Worm (Caenorhabditis elegans) whole organism, L4 larva: ENCODE measurements around the gene C08B6.6.

Source experiments
- D1046.2 ChIP-seq: fragments of 200-800 bp; sonication (Bioruptor generic); IDR thresholded peaks from 2 replicates; pipeline ENCODE4 v1.3.6; 2022; ENCODE audit warnings: missing genetic modification characterization, missing compliant biosample characterization
- T20F7.1 ChIP-seq: fragments of 200-800 bp; sonication (Bioruptor generic); optimal IDR thresholded peaks from 2 replicates; lab custom pipeline; 2018; ENCODE audit warnings: mild to moderate bottlenecking, missing genetic modification characterization, missing compliant biosample characterization
- Y48G9A.11 ChIP-seq: fragments of 200-800 bp; sonication (Bioruptor generic); IDR thresholded peaks from 2 replicates; pipeline ENCODE4 v1.3.6; 2022; ENCODE audit warnings: missing genetic modification reagents, missing genetic modification characterization, missing compliant biosample characterization
- ZK546.5 ChIP-seq, 2 experiments: sonication (generic microtip); optimal IDR thresholded peaks; 2 replicates each; lab custom pipeline; 2017; ENCODE audit warnings: missing biosample characterization in 2 of 2, missing genetic modification characterization in 2 of 2
- arid-1 ChIP-seq: fragments of 200-800 bp; sonication (Bioruptor generic); conservative IDR thresholded peaks from 2 replicates; pipeline ENCODE4 v1.3.6; 2022; ENCODE audit warnings: missing genetic modification reagents, missing genetic modification characterization, missing compliant biosample characterization
- ceh-28 ChIP-seq: fragments of 150-350 bp; optimal IDR thresholded peaks from 2 replicates; lab custom pipeline; 2014; ENCODE audit warnings: missing biosample characterization, missing genetic modification reagents, missing genetic modification characterization
- ceh-44 ChIP-seq: fragments of 200-800 bp; sonication (Bioruptor generic); IDR thresholded peaks from 2 replicates; pipeline ENCODE4 v1.3.6; 2022; ENCODE audit warnings: missing genetic modification reagents, missing genetic modification characterization, missing compliant biosample characterization
- ceh-62 ChIP-seq: sonication (generic microtip); optimal IDR thresholded peaks from 2 replicates; lab custom pipeline; 2017; ENCODE audit warnings: missing biosample characterization, missing genetic modification characterization
- daf-16 ChIP-seq, 3 experiments: sonication (generic microtip); optimal IDR thresholded peaks; 2 replicates each; lab custom pipeline; 2016 to 2017; ENCODE audit warnings: missing genetic modification characterization in 3 of 3, missing genetic modification reagents in 3 of 3, mild to moderate bottlenecking in 2 of 3, missing compliant biosample characterization in 2 of 3, missing biosample characterization in 1 of 3, moderate library complexity in 1 of 3
- daf-19 ChIP-seq: fragments of 200-800 bp; sonication (Bioruptor generic); conservative IDR thresholded peaks from 2 replicates; pipeline ENCODE4 v1.3.6; 2022; ENCODE audit warnings: missing genetic modification characterization, missing compliant biosample characterization
- daf-8 ChIP-seq: fragments of 200-800 bp; sonication (Bioruptor generic); IDR thresholded peaks from 2 replicates; pipeline ENCODE4 v1.3.6; 2022; ENCODE audit warnings: missing genetic modification characterization, missing compliant biosample characterization
- dmd-8 ChIP-seq: fragments of 200-800 bp; sonication (Bioruptor generic); IDR thresholded peaks from 2 replicates; pipeline ENCODE4 v1.3.6; 2022; ENCODE audit warnings: missing genetic modification characterization, missing compliant biosample characterization
- hif-1 ChIP-seq, 2 experiments: sonication (generic microtip); optimal IDR thresholded peaks; 2 replicates each; lab custom pipeline; 2016 to 2017; ENCODE audit warnings: missing compliant biosample characterization in 2 of 2, missing genetic modification characterization in 2 of 2, missing genetic modification reagents in 2 of 2, missing genotype in 2 of 2, mild to moderate bottlenecking in 1 of 2
- hmg-1.1 ChIP-seq: fragments of 200-800 bp; sonication (Bioruptor generic); IDR thresholded peaks from 2 replicates; pipeline ENCODE4 v1.3.6; 2022; ENCODE audit warnings: missing genetic modification reagents, missing genetic modification characterization, missing compliant biosample characterization
- jun-1 ChIP-seq: fragments of 150-350 bp; optimal IDR thresholded peaks from 2 replicates; lab custom pipeline; 2014; ENCODE audit warnings: missing biosample characterization, missing genetic modification reagents, missing genetic modification characterization
- lin-1 ChIP-seq: fragments of 200-800 bp; sonication (Bioruptor generic); IDR thresholded peaks from 2 replicates; pipeline ENCODE4 v1.3.6; 2022; ENCODE audit warnings: missing genetic modification reagents, missing genetic modification characterization, missing compliant biosample characterization
- lin-38 ChIP-seq: fragments of 200-800 bp; sonication (Bioruptor generic); IDR thresholded peaks from 2 replicates; pipeline ENCODE4 v1.3.6; 2022; ENCODE audit warnings: missing genetic modification reagents, missing genetic modification characterization, missing compliant biosample characterization
- lsy-2 ChIP-seq, 2 experiments: fragments of 150-350 bp in 1 of 2; sonication (generic microtip) in 1 of 2; optimal IDR thresholded peaks; 2 replicates each; lab custom pipeline; 2014 to 2017; ENCODE audit warnings: missing biosample characterization in 2 of 2, missing genetic modification characterization in 2 of 2
- mdt-29 ChIP-seq: fragments of 200-800 bp; sonication (Bioruptor generic); IDR thresholded peaks from 2 replicates; pipeline ENCODE4 v1.3.6; 2022; ENCODE audit warnings: missing genetic modification reagents, missing genetic modification characterization, missing compliant biosample characterization
- mes-2 ChIP-seq: sonication (generic microtip); optimal IDR thresholded peaks from 2 replicates; lab custom pipeline; 2016; ENCODE audit warnings: missing genotype, mild to moderate bottlenecking, missing genetic modification characterization, missing compliant biosample characterization; ENCODE audit not compliant: poor library complexity, severe bottlenecking
- mxl-3 ChIP-seq: fragments of 200-800 bp; sonication (Bioruptor generic); optimal IDR thresholded peaks from 2 replicates; lab custom pipeline; 2018; ENCODE audit warnings: mild to moderate bottlenecking, missing genetic modification characterization, missing compliant biosample characterization
- nhr-237 ChIP-seq: sonication (generic microtip); optimal IDR thresholded peaks from 2 replicates; lab custom pipeline; 2017; ENCODE audit warnings: missing biosample characterization, missing genetic modification characterization
- nhr-28 ChIP-seq: fragments of 150-350 bp; optimal IDR thresholded peaks from 2 replicates; lab custom pipeline; 2014; ENCODE audit warnings: missing biosample characterization, missing genetic modification characterization
- nhr-6 ChIP-seq: fragments of 150-350 bp; optimal IDR thresholded peaks from 2 replicates; lab custom pipeline; 2014; ENCODE audit warnings: missing biosample characterization, missing genetic modification characterization
- nhr-76 ChIP-seq: fragments of 150-350 bp; optimal IDR thresholded peaks from 2 replicates; lab custom pipeline; 2014; ENCODE audit warnings: missing biosample characterization, missing genetic modification characterization
- pha-4 ChIP-seq, 2 experiments: fragments of 150-350 bp in 1 of 2; fragments of 200-800 bp in 1 of 2; sonication (Bioruptor generic) in 1 of 2; IDR thresholded peaks in 1 of 2; optimal IDR thresholded peaks in 1 of 2; 2 replicates each; pipeline versions ENCODE4 v1.3.6 to Lab custom; 2014 to 2022; ENCODE audit warnings: missing genetic modification characterization in 2 of 2, missing genetic modification reagents in 2 of 2, missing biosample characterization in 1 of 2, missing compliant biosample characterization in 1 of 2
- pqm-1 ChIP-seq: sonication (generic microtip); optimal IDR thresholded peaks from 2 replicates; lab custom pipeline; 2017; ENCODE audit warnings: missing biosample characterization, missing genetic modification characterization
- saeg-2 ChIP-seq: fragments of 200-800 bp; sonication (Bioruptor generic); IDR thresholded peaks from 2 replicates; pipeline ENCODE4 v1.3.6; 2022; ENCODE audit warnings: missing genetic modification reagents, missing genetic modification characterization, missing compliant biosample characterization
- spr-1 ChIP-seq: sonication (generic microtip); optimal IDR thresholded peaks from 2 replicates; lab custom pipeline; 2016; ENCODE audit warnings: mild to moderate bottlenecking, missing genetic modification characterization, missing compliant biosample characterization
- spr-3 ChIP-seq: fragments of 200-800 bp; sonication (Bioruptor generic); optimal IDR thresholded peaks from 2 replicates; lab custom pipeline; 2018; ENCODE audit warnings: mild to moderate bottlenecking, missing genetic modification characterization, missing compliant biosample characterization
- tag-97 ChIP-seq: fragments of 200-800 bp; sonication (Bioruptor generic); IDR thresholded peaks from 2 replicates; pipeline ENCODE4 v1.3.6; 2022; ENCODE audit warnings: missing genetic modification characterization, missing compliant biosample characterization
- unc-39 ChIP-seq: sonication (generic microtip); optimal IDR thresholded peaks from 2 replicates; lab custom pipeline; 2017; ENCODE audit warnings: missing biosample characterization, missing genetic modification characterization
- unc-62 ChIP-seq, 3 experiments: fragments of 150-350 bp in 1 of 3; sonication (generic microtip); optimal IDR thresholded peaks in 2 of 3; peaks in 1 of 3; 1 replicate in 1 of 3; 2 replicates in 2 of 3; lab custom pipeline; 2014 to 2017; ENCODE audit warnings: missing biosample characterization in 3 of 3, missing genetic modification characterization in 3 of 3, missing genetic modification reagents in 3 of 3, missing genotype in 1 of 3
- zip-2 ChIP-seq: fragments of 150-350 bp; optimal IDR thresholded peaks from 2 replicates; lab custom pipeline; 2014; ENCODE audit warnings: missing biosample characterization, missing genetic modification characterization
- ztf-11 ChIP-seq: fragments of 150-350 bp; optimal IDR thresholded peaks from 2 replicates; lab custom pipeline; 2014; ENCODE audit warnings: missing biosample characterization, missing genetic modification characterization

The C08B6.6 gene

DNA sequence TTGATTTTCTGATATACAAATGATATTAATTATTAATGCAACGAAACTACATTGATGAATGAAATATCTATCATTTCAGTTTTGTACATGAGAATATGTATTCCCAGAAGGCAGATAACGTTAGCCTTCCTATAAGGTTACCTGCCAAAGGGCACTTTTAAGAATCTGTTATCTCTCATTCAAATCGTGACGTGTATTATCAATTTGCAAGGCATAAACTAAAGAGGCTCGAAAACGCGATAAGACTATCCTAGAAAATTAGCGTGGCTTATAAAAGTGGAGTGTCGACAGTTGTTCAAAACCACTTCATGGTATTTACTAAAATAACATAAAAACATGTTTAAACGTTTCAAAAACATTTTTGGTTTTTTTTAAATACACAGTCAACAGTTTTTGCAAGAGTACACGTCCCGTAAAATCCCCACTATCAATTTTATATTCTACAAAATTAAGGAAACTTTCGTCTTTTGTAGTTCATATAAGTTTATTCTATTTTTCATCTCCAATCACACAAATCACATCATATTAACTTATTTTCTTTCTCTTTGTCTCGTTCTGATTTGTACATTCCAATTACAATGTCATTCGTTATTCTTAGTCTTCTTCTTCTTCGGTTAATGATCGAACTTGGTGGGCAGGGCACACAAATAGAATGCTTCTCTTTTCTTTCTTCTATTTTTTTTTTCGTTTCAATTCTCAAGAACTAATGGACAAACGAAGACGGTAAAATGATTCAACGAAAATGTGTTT, 1.6 kb downstream of the C08B6.6 start, which contains the start of gene C08B6.10:
TSS of gene C08B6.10 (plus strand) at position 700 of the 750 bp plus-strand sequence.
- TF ChIP-seq pqm-1, result peak; percentile 19
- no peak for TF ChIP-seq nhr-6 (tag; lab: Kevin White, UChicago)
- TF ChIP-seq spr-3, result no peak
- no peak for TF ChIP-seq lin-1
- TF ChIP-seq D1046.2 (GFP tag; lab: Robert Waterston, UW), result no peak
- TF ChIP-seq ZK546.5 (tag; optimal IDR thresholded peaks at IDR 0.05; lab: Kevin White, UChicago), result no peak
- no peak for TF ChIP-seq tag-97 (GFP tag; lab: Robert Waterston, UW)
- TF ChIP-seq pha-4 (GFP tag; IDR thresholded peaks at IDR 0.05; lab: Robert Waterston, UW), result no peak
- TF ChIP-seq pha-4 (tag; optimal IDR thresholded peaks at IDR 0.05; lab: Kevin White, UChicago), result no peak
- no peak for TF ChIP-seq hif-1 (tag; optimal IDR thresholded peaks at IDR 0.05; lab: Kevin White, UChicago)
- peak in 1 of 2 experiments; percentile 83 for TF ChIP-seq unc-62 (GFP tag; optimal IDR thresholded peaks at IDR 0.05 in 1 of 2; lab: Kevin White, UChicago)
- TF ChIP-seq unc-62 (tag; optimal IDR thresholded peaks at IDR 0.05; lab: Kevin White, UChicago), result no peak
- no peak for TF ChIP-seq ceh-62 (tag; lab: Kevin White, UChicago)
- no peak for TF ChIP-seq zip-2 (tag; lab: Kevin White, UChicago)
- TF ChIP-seq jun-1, result no peak
- TF ChIP-seq nhr-28, result peak; percentile 21
- TF ChIP-seq arid-1 (GFP tag; lab: Robert Waterston, UW), result no peak
- TF ChIP-seq ceh-28 (tag; lab: Kevin White, UChicago), result no peak
- TF ChIP-seq daf-19 (GFP tag; lab: Robert Waterston, UW), result no peak
- TF ChIP-seq hmg-1.1 (GFP tag; lab: Robert Waterston, UW), result no peak
- TF ChIP-seq daf-16 (GFP tag; optimal IDR thresholded peaks at IDR 0.05; lab: Kevin White, UChicago), result no peak
- TF ChIP-seq daf-16 (tag; optimal IDR thresholded peaks at IDR 0.05; lab: Kevin White, UChicago), result peak; percentile 69

DNA sequence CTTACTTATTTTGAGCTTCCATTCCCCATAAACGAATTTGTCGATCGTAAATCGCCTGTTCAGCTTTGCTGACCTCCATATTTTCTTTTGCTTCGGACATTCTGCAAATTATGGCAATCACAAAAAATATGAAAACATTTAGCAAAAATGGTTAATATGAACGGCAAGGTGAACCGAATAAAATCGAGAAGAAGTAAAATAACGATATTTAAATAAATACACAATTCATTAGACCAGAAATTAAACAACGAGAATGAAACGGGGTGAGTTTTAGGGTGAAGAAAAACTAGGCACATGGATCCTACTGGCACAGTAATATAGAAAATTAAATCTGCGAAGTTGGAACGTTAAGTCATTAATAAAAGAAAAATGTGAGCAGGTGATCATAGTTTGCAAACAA, 6.8 kb downstream of the C08B6.6 start, which contains the start of gene aos-1:
TSS of gene aos-1 (minus strand) at position 101 of the 400 bp plus-strand sequence.
- TF ChIP-seq unc-62 (GFP tag; optimal IDR thresholded peaks at IDR 0.05 in 1 of 2; lab: Kevin White, UChicago), result no peak
- TF ChIP-seq unc-62 (tag; optimal IDR thresholded peaks at IDR 0.05; lab: Kevin White, UChicago), result no peak
- no peak for TF ChIP-seq saeg-2 (GFP tag; lab: Robert Waterston, UW)
- no peak for TF ChIP-seq ceh-44 (GFP tag; lab: Robert Waterston, UW)
- no peak for TF ChIP-seq unc-39 (tag; lab: Kevin White, UChicago)
- TF ChIP-seq spr-1 (tag; lab: Kevin White, UChicago), result no peak

DNA sequence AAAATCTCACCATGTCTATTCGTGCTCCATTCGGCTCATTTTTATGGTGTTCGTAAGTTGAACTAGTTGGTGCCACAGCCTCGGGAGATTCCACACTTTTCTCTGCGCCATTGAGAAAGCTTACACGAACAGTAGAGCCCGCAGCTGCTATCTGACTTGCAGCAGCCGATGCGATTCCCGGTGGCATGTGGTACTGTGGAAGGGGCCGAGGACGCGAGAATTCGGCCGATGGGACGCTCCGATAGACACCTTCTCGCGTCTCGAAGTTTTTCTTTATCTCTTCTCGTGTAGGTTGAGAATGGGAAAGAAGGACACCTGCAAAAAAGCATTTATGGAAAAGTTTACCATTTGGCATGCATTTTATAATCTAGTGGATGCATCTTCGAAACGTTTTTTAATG, 9.9 kb downstream of the C08B6.6 start:
- TF ChIP-seq T20F7.1 (GFP tag; lab: Kevin White, UChicago), result no peak
- no peak for TF ChIP-seq nhr-76 (tag; lab: Kevin White, UChicago)
- no peak for TF ChIP-seq Y48G9A.11
- TF ChIP-seq dmd-8, result peak; percentile 60; the same call in 1 of the 2 replicates

- no peak for TF ChIP-seq mxl-3 (GFP tag; lab: Kevin White, UChicago)
- no peak for TF ChIP-seq nhr-237
- TF ChIP-seq daf-8 (GFP tag; lab: Robert Waterston, UW), result no peak
- TF ChIP-seq lsy-2 (tag; optimal IDR thresholded peaks at IDR 0.05; lab: Kevin White, UChicago), result peak in 1 of 2 experiments; percentile 44
- TF ChIP-seq mes-2 (tag; lab: Kevin White, UChicago), result peak; percentile 21
- TF ChIP-seq ztf-11 (tag; lab: Kevin White, UChicago), result no peak
- TF ChIP-seq lin-38 (GFP tag; lab: Robert Waterston, UW), result peak; percentile 62
- no peak for TF ChIP-seq mdt-29 (GFP tag; lab: Robert Waterston, UW)
- no peak for TF ChIP-seq spr-1 (tag; lab: Kevin White, UChicago)
- TF ChIP-seq, all 104 proteins: peak for 3
These were observed 10.8 kb downstream of the C08B6.6 start, which contains the start of the genes C08B6.18, wdr-20 and C08B6.8 for ce11 chrV:10134077-10134693. Gene C08B6.18 (minus strand): TSS chrV:10134127. Gene wdr-20 (minus strand): TSS chrV:10134158. Gene C08B6.8 (plus strand): TSS chrV:10134643.
